Fruit fly (Drosophila melanogaster) whole organism, adult: ENCODE measurements around the gene CG10646.

Experiments
- CG12768 ChIP-seq: fragments of 200-800 bp; sonication (Bioruptor generic); optimal IDR thresholded peaks from 2 replicates; lab custom pipeline; 2017; ENCODE audit warnings: missing biosample characterization, missing genetic modification characterization, mild to moderate bottlenecking, moderate library complexity, missing genetic modification reagents
- CG14711 ChIP-seq: fragments of 200-800 bp; sonication (Bioruptor generic); optimal IDR thresholded peaks from 2 replicates; lab custom pipeline; 2018; ENCODE audit warnings: missing biosample characterization, mild to moderate bottlenecking, missing genetic modification characterization, moderate library complexity
- CG1620 ChIP-seq: fragments of 200-800 bp; sonication (Bioruptor generic); optimal IDR thresholded peaks from 2 replicates; lab custom pipeline; 2016; ENCODE audit warnings: missing biosample characterization, missing genetic modification characterization
- CG33017 ChIP-seq: fragments of 200-800 bp; sonication (Bioruptor generic); optimal IDR thresholded peaks from 2 replicates; lab custom pipeline; 2018; ENCODE audit warnings: missing biosample characterization, mild to moderate bottlenecking, missing genetic modification characterization, moderate library complexity
- CG7101 ChIP-seq: fragments of 200-800 bp; sonication (Bioruptor generic); optimal IDR thresholded peaks from 2 replicates; lab custom pipeline; 2018; ENCODE audit warnings: missing biosample characterization, mild to moderate bottlenecking, missing genetic modification characterization, moderate library complexity
- Clk ChIP-seq: fragments of 200-800 bp; sonication (Bioruptor generic); optimal IDR thresholded peaks from 2 replicates; lab custom pipeline; 2017; ENCODE audit warnings: missing biosample characterization, missing genetic modification characterization
- Hr96 ChIP-seq: fragments of 200-800 bp; sonication (Bioruptor generic); optimal IDR thresholded peaks from 2 replicates; lab custom pipeline; 2016; ENCODE audit warnings: missing biosample characterization, missing genetic modification characterization
- Mnt ChIP-seq: fragments of 200-800 bp; sonication (Bioruptor generic); optimal IDR thresholded peaks from 2 replicates; lab custom pipeline; 2016; ENCODE audit warnings: missing biosample characterization, mild to moderate bottlenecking, missing genetic modification characterization
- bab1 ChIP-seq: fragments of 200-800 bp; sonication (Bioruptor generic); optimal IDR thresholded peaks from 3 replicates; lab custom pipeline; 2019; ENCODE audit warnings: missing biosample characterization, mild to moderate bottlenecking, missing genetic modification characterization, moderate library complexity
- cic ChIP-seq: fragments of 200-800 bp; sonication (Bioruptor generic); optimal IDR thresholded peaks from 2 replicates; lab custom pipeline; 2017; ENCODE audit warnings: missing biosample characterization, mild to moderate bottlenecking, missing genetic modification characterization, moderate library complexity
- cnc ChIP-seq, 2 experiments: fragments of >200 bp; optimal IDR thresholded peaks; 2 replicates each; lab custom pipeline; 2017
- kay ChIP-seq: fragments of 200-800 bp; sonication (Bioruptor generic); peaks from one replicate; lab custom pipeline; 2016; ENCODE audit warnings: missing biosample characterization, missing genetic modification characterization, borderline replicate concordance
- ovo ChIP-seq: fragments of 200-800 bp; sonication (Bioruptor generic); optimal IDR thresholded peaks from 2 replicates; lab custom pipeline; 2016; ENCODE audit warnings: missing biosample characterization, missing genetic modification characterization
- pad ChIP-seq: fragments of 200-800 bp; sonication (Bioruptor generic); optimal IDR thresholded peaks from 3 replicates; lab custom pipeline; 2017; ENCODE audit warnings: missing biosample characterization, missing genetic modification characterization, mild to moderate bottlenecking, moderate library complexity, missing genetic modification reagents

DNA sequence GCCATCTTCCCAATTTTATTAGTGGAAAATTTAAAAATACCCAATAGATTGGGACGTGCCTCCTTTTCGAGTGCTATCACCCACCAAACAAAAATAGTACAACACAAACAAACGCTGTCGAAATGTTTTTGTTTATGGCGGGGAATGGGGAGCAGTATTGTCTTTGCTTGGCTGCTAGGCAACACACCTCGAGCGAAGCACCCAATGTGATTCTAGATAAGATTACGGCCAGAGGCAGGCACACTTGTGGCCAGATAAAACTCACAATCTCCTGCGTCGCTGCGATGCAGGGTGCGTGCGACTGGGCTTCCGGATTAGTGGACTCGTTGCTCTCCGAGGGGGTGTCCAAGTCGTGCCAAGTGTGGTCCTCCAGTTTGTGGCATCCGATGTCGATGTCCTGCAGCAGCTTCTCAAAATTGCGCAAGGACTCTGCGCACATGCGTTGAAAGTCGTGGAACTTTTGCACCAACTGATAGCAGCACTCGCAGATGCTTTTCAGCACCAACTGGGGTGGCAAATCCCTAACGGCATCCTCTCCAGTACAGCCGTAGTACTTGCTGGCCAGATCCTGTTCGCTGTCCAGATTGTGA, 3.4 kb upstream of the CG10646 start:
- TF ChIP-seq CG12768 (GFP tag; lab: Kevin White, UChicago) (no peak), bab1 (GFP tag; lab: Kevin White, UChicago) (no peak), Hr96 (GFP tag; lab: Kevin White, UChicago) (no peak), cic (GFP tag; lab: Kevin White, UChicago) (no peak), kay (GFP tag; lab: Kevin White, UChicago) (no peak), CG33017 (tag; lab: Kevin White, UChicago) (no peak), cnc (optimal IDR thresholded peaks at IDR 0.05; lab: Kevin White, UChicago) (no peak), pad (GFP tag; lab: Kevin White, UChicago) (no peak), CG1620 (no peak), CG7101 (tag; lab: Kevin White, UChicago) (no peak), Clk (GFP tag; lab: Kevin White, UChicago) (no peak), CG14711 (no peak), ovo (no peak), Mnt (GFP tag; lab: Kevin White, UChicago) (peak; percentile 6)
